Worm (Caenorhabditis elegans) whole organism, midembryonic: ENCODE results near the gene F28H7.2.

Experiments used
- flt-1 ChIP-seq: fragments of 200-800 bp; sonication (Bioruptor generic); IDR thresholded peaks from 2 replicates; pipeline ENCODE4 v1.3.6; 2022; ENCODE audit warnings: missing genetic modification characterization, missing compliant biosample characterization
- klf-2 ChIP-seq: fragments of 200-800 bp; sonication (Bioruptor generic); conservative IDR thresholded peaks from 2 replicates; pipeline ENCODE4 v1.3.6; 2022; ENCODE audit warnings: missing genetic modification reagents, missing genetic modification characterization, missing compliant biosample characterization
- med-1 ChIP-seq: sonication (generic microtip); optimal IDR thresholded peaks from 2 replicates; lab custom pipeline; 2017; ENCODE audit warnings: missing genetic modification characterization, mild to moderate bottlenecking, missing compliant biosample characterization, antibody characterized with exemption, missing genetic modification reagents; ENCODE audit not compliant: insufficient read depth
- ztf-29 ChIP-seq: fragments of 200-800 bp; sonication (Bioruptor generic); IDR thresholded peaks from 2 replicates; pipeline ENCODE4 v1.3.6; 2022; ENCODE audit warnings: missing genetic modification reagents, missing genetic modification characterization, missing compliant biosample characterization

DNA sequence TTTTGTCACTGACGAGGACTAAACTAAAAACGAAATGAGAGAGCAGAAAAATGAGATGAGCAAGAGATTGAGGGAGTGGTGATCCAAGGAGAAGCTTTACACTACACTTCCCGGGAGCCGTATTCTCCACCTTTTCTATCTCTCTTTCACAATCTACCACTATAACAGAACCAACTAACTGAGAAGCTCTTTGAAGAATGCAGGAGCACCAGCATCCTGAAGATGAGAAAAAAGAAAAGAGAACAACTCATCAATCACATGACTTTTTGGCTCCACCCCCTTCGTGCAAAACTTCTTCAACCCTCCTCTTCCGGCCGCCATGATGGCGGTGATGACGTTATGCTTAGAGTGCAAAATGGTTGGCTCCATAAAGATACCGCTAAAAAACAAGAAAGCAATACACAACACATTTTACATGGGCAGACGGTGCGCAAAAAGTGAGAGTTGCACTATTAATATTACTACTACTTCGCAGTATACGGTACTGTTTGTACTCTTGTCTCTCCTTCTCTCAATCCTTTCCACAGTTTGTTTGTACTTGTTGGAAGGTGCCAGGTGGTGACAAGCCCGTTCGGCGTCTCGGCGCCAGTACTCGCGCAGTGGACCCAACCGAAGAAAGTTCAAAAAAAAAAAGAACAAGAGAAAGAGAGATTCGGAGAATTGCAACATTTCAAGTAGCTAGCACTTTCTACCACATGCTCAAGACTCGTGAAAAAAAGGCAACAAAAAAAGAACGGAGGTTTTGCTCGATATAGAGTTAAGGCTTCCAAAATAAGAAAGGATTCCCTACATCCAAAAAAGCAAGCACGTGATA lies 28.5 kb upstream of the F28H7.2 start:
- TF ChIP-seq flt-1 (no peak), med-1 (GFP tag; lab: Kevin White, UChicago) (no peak), klf-2 (no peak), ztf-29 (no peak)
